Fruit fly (Drosophila melanogaster) whole organism, embryonic: ENCODE data around the gene CG7276.

ENCODE experiments used
- CG10366 ChIP-seq: fragments of 200-800 bp; sonication (Bioruptor generic); IDR thresholded peaks from 2 replicates; pipeline ENCODE4 v1.3.6; 2022; ENCODE audit warnings: missing biosample characterization, missing genetic modification characterization
- CG13894 ChIP-seq: fragments of 200-800 bp; sonication (Bioruptor generic); optimal IDR thresholded peaks from 3 replicates; lab custom pipeline; 2018; ENCODE audit warnings: missing biosample characterization, mild to moderate bottlenecking, missing genetic modification characterization, moderate library complexity
- CG14860 ChIP-seq: fragments of 200-800 bp; sonication (Bioruptor generic); IDR thresholded peaks from 3 replicates; pipeline ENCODE4 v1.3.6; 2022; ENCODE audit warnings: missing biosample characterization, missing genetic modification characterization; ENCODE audit not compliant: partially characterized antibody
- CG15011 ChIP-seq: fragments of 200-800 bp; sonication (Bioruptor generic); optimal IDR thresholded peaks from 3 replicates; lab custom pipeline; 2018; ENCODE audit warnings: missing biosample characterization, mild to moderate bottlenecking, missing genetic modification characterization
- CG1603 ChIP-seq: fragments of 200-800 bp; sonication (Bioruptor generic); optimal IDR thresholded peaks from 2 replicates; lab custom pipeline; 2019; ENCODE audit warnings: missing biosample characterization, mild to moderate bottlenecking, missing genetic modification characterization, moderate library complexity
- CG2678 ChIP-seq: fragments of 200-800 bp; sonication (Bioruptor generic); optimal IDR thresholded peaks from 3 replicates; lab custom pipeline; 2019; ENCODE audit warnings: missing biosample characterization, mild to moderate bottlenecking, missing genetic modification characterization, moderate library complexity
- CG33557 ChIP-seq: fragments of 200-800 bp; sonication (Bioruptor generic); optimal IDR thresholded peaks from 2 replicates; lab custom pipeline; 2019; ENCODE audit warnings: missing biosample characterization, mild to moderate bottlenecking, missing genetic modification characterization, moderate library complexity
- CG3407 ChIP-seq: fragments of 200-800 bp; sonication (Bioruptor generic); optimal IDR thresholded peaks from 2 replicates; lab custom pipeline; 2018; ENCODE audit warnings: missing biosample characterization, mild to moderate bottlenecking, missing genetic modification characterization
- CG34224 ChIP-seq: fragments of 200-800 bp; sonication (Bioruptor generic); IDR thresholded peaks from 3 replicates; pipeline ENCODE4 v1.3.6; 2022; ENCODE audit warnings: missing biosample characterization, missing genetic modification characterization; ENCODE audit not compliant: partially characterized antibody
- CG6854 ChIP-seq: fragments of 200-800 bp; sonication (Bioruptor generic); optimal IDR thresholded peaks from 3 replicates; lab custom pipeline; 2017; ENCODE audit warnings: missing biosample characterization, mild to moderate bottlenecking, missing genetic modification characterization
- CG8765 ChIP-seq: fragments of 200-800 bp; sonication (Bioruptor generic); IDR thresholded peaks from 2 replicates; pipeline ENCODE4 v1.3.6; 2022; ENCODE audit warnings: missing biosample characterization, missing genetic modification characterization
- CG9876 ChIP-seq: fragments of 200-800 bp; sonication (Bioruptor generic); optimal IDR thresholded peaks from 2 replicates; lab custom pipeline; 2016; ENCODE audit warnings: missing biosample characterization, missing genetic modification characterization
- CHES-1-like ChIP-seq: fragments of 200-800 bp; sonication (Bioruptor generic); optimal IDR thresholded peaks from 2 replicates; lab custom pipeline; 2016; ENCODE audit warnings: missing biosample characterization, missing genetic modification characterization
- Dad ChIP-seq: fragments of 200-800 bp; sonication (Bioruptor generic); optimal IDR thresholded peaks from 3 replicates; lab custom pipeline; 2016; ENCODE audit warnings: missing biosample characterization, missing genetic modification characterization
- Dek ChIP-seq: fragments of 200-800 bp; sonication (Bioruptor generic); optimal IDR thresholded peaks from 3 replicates; lab custom pipeline; 2019; ENCODE audit warnings: missing biosample characterization, mild to moderate bottlenecking, missing genetic modification characterization, moderate library complexity
- Doc3 ChIP-seq: fragments of 200-800 bp; sonication (Bioruptor generic); IDR thresholded peaks from 3 replicates; pipeline ENCODE4 v1.3.6; 2022; ENCODE audit warnings: missing biosample characterization, missing genetic modification characterization; ENCODE audit not compliant: partially characterized antibody
- Drgx ChIP-seq: fragments of 200-800 bp; sonication (Bioruptor generic); IDR thresholded peaks from 2 replicates; pipeline ENCODE4 v1.3.6; 2022; ENCODE audit warnings: missing biosample characterization, missing genetic modification characterization
- H2.0 ChIP-seq: fragments of 200-800 bp; sonication (Bioruptor generic); IDR thresholded peaks from 2 replicates; pipeline ENCODE4 v1.3.6; 2022; ENCODE audit warnings: missing biosample characterization, missing genetic modification characterization
- HLH3B ChIP-seq: fragments of 200-800 bp; sonication (Bioruptor generic); IDR thresholded peaks from 2 replicates; pipeline ENCODE4 v1.3.6; 2022; ENCODE audit warnings: missing biosample characterization, missing genetic modification characterization
- HmgD ChIP-seq: fragments of 200-800 bp; sonication (Bioruptor generic); optimal IDR thresholded peaks from 3 replicates; lab custom pipeline; 2016; ENCODE audit warnings: missing biosample characterization, missing genetic modification characterization
- Hr51 ChIP-seq, 2 experiments: fragments of 200-800 bp; sonication (Bioruptor generic); optimal IDR thresholded peaks; 2 replicates in 1 of 2; 3 replicates in 1 of 2; lab custom pipeline; 2016 to 2018; ENCODE audit warnings: missing biosample characterization in 2 of 2, missing genetic modification characterization in 2 of 2, mild to moderate bottlenecking in 1 of 2, moderate library complexity in 1 of 2
- Kr ChIP-seq: fragments of 200-800 bp; sonication (Bioruptor generic); optimal IDR thresholded peaks from 2 replicates; lab custom pipeline; 2017; ENCODE audit warnings: missing biosample characterization, mild to moderate bottlenecking, missing genetic modification characterization
- MBD-R2 ChIP-seq: fragments of 200-800 bp; sonication (Bioruptor generic); IDR thresholded peaks from 2 replicates; pipeline ENCODE4 v1.3.6; 2022; ENCODE audit warnings: missing biosample characterization, missing genetic modification characterization
- Mad ChIP-seq: fragments of 200-800 bp; sonication (Bioruptor generic); optimal IDR thresholded peaks from 2 replicates; lab custom pipeline; 2016; ENCODE audit warnings: missing biosample characterization, missing genetic modification characterization
- NC2α ChIP-seq: fragments of 200-800 bp; sonication (Bioruptor generic); optimal IDR thresholded peaks from 2 replicates; lab custom pipeline; 2016; ENCODE audit warnings: missing biosample characterization, missing genetic modification characterization
- Opbp ChIP-seq: fragments of 200-800 bp; sonication (Bioruptor generic); IDR thresholded peaks from 3 replicates; pipeline ENCODE4 v1.3.6; 2022; ENCODE audit warnings: missing biosample characterization, missing genetic modification characterization; ENCODE audit not compliant: partially characterized antibody
- Ptx1 ChIP-seq: fragments of 200-800 bp; sonication (Bioruptor generic); IDR thresholded peaks from 2 replicates; pipeline ENCODE4 v1.3.6; 2022; ENCODE audit warnings: missing biosample characterization, missing genetic modification characterization
- Ravus ChIP-seq: fragments of 200-800 bp; sonication (Bioruptor generic); IDR thresholded peaks from 2 replicates; pipeline ENCODE4 v1.3.6; 2022; ENCODE audit warnings: missing biosample characterization, missing genetic modification characterization
- Scr ChIP-seq: fragments of 200-800 bp; sonication (Bioruptor generic); IDR thresholded peaks from 2 replicates; pipeline ENCODE4 v1.3.6; 2022; ENCODE audit warnings: missing biosample characterization, missing genetic modification characterization; ENCODE audit not compliant: partially characterized antibody
- Sry-δ ChIP-seq: fragments of 200-800 bp; sonication (Bioruptor generic); optimal IDR thresholded peaks from 2 replicates; lab custom pipeline; 2016; ENCODE audit warnings: missing biosample characterization, missing genetic modification characterization
- Taf1 ChIP-seq: fragments of 200-800 bp; sonication (Bioruptor generic); IDR thresholded peaks from 2 replicates; pipeline ENCODE4 v1.3.6; 2022; ENCODE audit warnings: missing biosample characterization, missing genetic modification characterization
- Xbp1 ChIP-seq: fragments of 200-800 bp; sonication (Bioruptor generic); optimal IDR thresholded peaks from 3 replicates; lab custom pipeline; 2016; ENCODE audit warnings: missing biosample characterization, mild to moderate bottlenecking, missing genetic modification characterization
- ase ChIP-seq: fragments of 200-800 bp; sonication (Bioruptor generic); IDR thresholded peaks from 3 replicates; pipeline ENCODE4 v1.3.6; 2022; ENCODE audit warnings: missing biosample characterization, missing genetic modification characterization
- bab2 ChIP-seq: fragments of 200-800 bp; sonication (Bioruptor generic); optimal IDR thresholded peaks from 2 replicates; lab custom pipeline; 2016; ENCODE audit warnings: missing biosample characterization, missing genetic modification characterization
- crc ChIP-seq: fragments of 200-800 bp; sonication (Bioruptor generic); optimal IDR thresholded peaks from 2 replicates; lab custom pipeline; 2016; ENCODE audit warnings: missing biosample characterization, missing genetic modification characterization
- dmrt11E ChIP-seq: fragments of 200-800 bp; sonication (Bioruptor generic); optimal IDR thresholded peaks from 3 replicates; lab custom pipeline; 2018; ENCODE audit warnings: missing biosample characterization, mild to moderate bottlenecking, missing genetic modification characterization, moderate library complexity
- dpn ChIP-seq, 2 experiments: fragments of 200-800 bp; sonication (Bioruptor generic); optimal IDR thresholded peaks; 3 replicates each; lab custom pipeline; 2016; ENCODE audit warnings: missing biosample characterization in 2 of 2, missing genetic modification characterization in 2 of 2
- ewg ChIP-seq: fragments of 200-800 bp; sonication (Bioruptor generic); optimal IDR thresholded peaks from 3 replicates; lab custom pipeline; 2017; ENCODE audit warnings: mild to moderate bottlenecking, missing biosample characterization, missing genetic modification reagents, missing genetic modification characterization
- eyg ChIP-seq: fragments of 200-800 bp; sonication (Bioruptor generic); optimal IDR thresholded peaks from 3 replicates; lab custom pipeline; 2016; ENCODE audit warnings: missing biosample characterization, missing genetic modification characterization
- jing ChIP-seq: fragments of 200-800 bp; sonication (Bioruptor generic); optimal IDR thresholded peaks from 2 replicates; lab custom pipeline; 2018; ENCODE audit warnings: missing biosample characterization, mild to moderate bottlenecking, missing genetic modification characterization
- ken ChIP-seq: fragments of 200-800 bp; sonication (Bioruptor generic); IDR thresholded peaks from 3 replicates; pipeline ENCODE4 v1.3.6; 2022; ENCODE audit warnings: missing biosample characterization, missing genetic modification characterization
- mam ChIP-seq: fragments of 200-800 bp; sonication (Bioruptor generic); optimal IDR thresholded peaks from 3 replicates; lab custom pipeline; 2016; ENCODE audit warnings: missing biosample characterization, missing genetic modification characterization
- pho ChIP-seq: fragments of 200-800 bp; sonication (Bioruptor generic); optimal IDR thresholded peaks from 2 replicates; lab custom pipeline; 2016; ENCODE audit warnings: missing biosample characterization, missing genetic modification characterization
- phol ChIP-seq: fragments of 200-800 bp; sonication (Bioruptor generic); optimal IDR thresholded peaks from 3 replicates; lab custom pipeline; 2018; ENCODE audit warnings: missing biosample characterization, mild to moderate bottlenecking, missing genetic modification characterization, moderate library complexity
- schlank ChIP-seq: fragments of 200-800 bp; sonication (Bioruptor generic); optimal IDR thresholded peaks from 2 replicates; lab custom pipeline; 2018; ENCODE audit warnings: missing biosample characterization, mild to moderate bottlenecking, missing genetic modification characterization
- sisA ChIP-seq: fragments of 200-800 bp; sonication (Bioruptor generic); IDR thresholded peaks from 2 replicates; pipeline ENCODE4 v1.3.6; 2022; ENCODE audit warnings: missing biosample characterization, missing genetic modification characterization
- sqz ChIP-seq: fragments of 200-800 bp; sonication (Bioruptor generic); optimal IDR thresholded peaks from 3 replicates; lab custom pipeline; 2018; ENCODE audit warnings: missing biosample characterization, mild to moderate bottlenecking, missing genetic modification characterization
- tll ChIP-seq, 2 experiments: fragments of 200-800 bp in 1 of 2; fragments of >200 bp in 1 of 2; sonication (Bioruptor generic) in 1 of 2; optimal IDR thresholded peaks; 2 replicates each; lab custom pipeline; 2017 to 2019; ENCODE audit warnings: missing biosample characterization in 2 of 2, missing genetic modification characterization in 2 of 2, mild to moderate bottlenecking in 1 of 2, moderate library complexity in 1 of 2
- trem ChIP-seq: fragments of 200-800 bp; optimal IDR thresholded peaks from 3 replicates; lab custom pipeline; 2019; ENCODE audit warnings: missing biosample characterization, mild to moderate bottlenecking, missing genetic modification characterization, moderate library complexity
- z ChIP-seq: fragments of 200-800 bp; sonication (Bioruptor generic); IDR thresholded peaks from 3 replicates; pipeline ENCODE4 v1.3.6; 2022; ENCODE audit warnings: missing biosample characterization, missing genetic modification characterization

The CG7276 gene

DNA sequence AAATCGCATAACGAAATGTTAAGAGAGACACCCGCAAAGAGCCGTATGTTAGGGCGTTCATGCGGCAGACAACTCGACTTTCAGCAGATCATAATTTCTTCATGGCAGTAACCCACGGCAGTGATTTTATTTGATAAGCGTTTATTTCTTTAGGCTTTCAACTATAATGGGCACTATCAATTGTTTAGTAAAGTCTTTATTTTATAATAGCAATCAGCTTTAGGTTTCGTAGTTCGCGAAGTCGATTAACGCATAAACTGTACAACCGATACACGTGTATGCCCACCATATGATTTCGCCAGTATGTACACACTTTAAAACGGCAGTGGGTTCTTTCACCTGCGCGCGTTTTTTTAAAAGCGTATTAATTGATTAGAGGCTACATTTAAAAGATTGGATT is 10.2 kb downstream of the CG7276 start, which contains the start of gene CG7841 (continued):
- peak; percentile 95 to 99 for TF ChIP-seq Hr51 (GFP tag; optimal IDR thresholded peaks at IDR 0.05; lab: Kevin White, UChicago)
- TF ChIP-seq dpn (GFP tag; optimal IDR thresholded peaks at IDR 0.05; lab: Kevin White, UChicago): peak; percentile 96 to 97
- TF ChIP-seq CG1603 (tag; lab: Kevin White, UChicago): peak; percentile 97
- TF ChIP-seq Scr (GFP tag; lab: Robert Waterston, UW): no peak
- TF ChIP-seq ken: peak; percentile 93
- TF ChIP-seq CG3407 (GFP tag; lab: Kevin White, UChicago): peak; percentile 95
- TF ChIP-seq crc (GFP tag; lab: Kevin White, UChicago): peak; percentile 97
- TF ChIP-seq mam (GFP tag; lab: Kevin White, UChicago): peak; percentile 96
- peak; percentile 75; the same call in 1 of the 2 replicates for TF ChIP-seq Ravus
- TF ChIP-seq CG14860 (GFP tag; lab: Robert Waterston, UW): no peak
- TF ChIP-seq NC2α (GFP tag; lab: Kevin White, UChicago): peak; percentile 95
- TF ChIP-seq trem: peak; percentile 97
- no peak for TF ChIP-seq Opbp
- peak; percentile 99 for TF ChIP-seq dmrt11E (tag; lab: Kevin White, UChicago)
- peak; percentile 91 for TF ChIP-seq HmgD
- peak; percentile 97 for TF ChIP-seq eyg (GFP tag; lab: Kevin White, UChicago)
- peak; percentile 92 for TF ChIP-seq ewg
- peak; percentile 96 for TF ChIP-seq CHES-1-like (GFP tag; lab: Kevin White, UChicago)
- TF ChIP-seq Ptx1 (GFP tag; lab: Robert Waterston, UW): peak; percentile 93
- peak; percentile 92 for TF ChIP-seq H2.0
- TF ChIP-seq Drgx (GFP tag; lab: Robert Waterston, UW): peak; percentile 98
- TF ChIP-seq CG2678 (tag; lab: Kevin White, UChicago): peak; percentile 99
- peak; percentile 85 for TF ChIP-seq Kr
- peak; percentile 97 for TF ChIP-seq Xbp1
- peak; percentile 96 for TF ChIP-seq pho (GFP tag; lab: Kevin White, UChicago)
- peak; percentile 97 for TF ChIP-seq Mad
- TF ChIP-seq HLH3B: peak; percentile 96; the same call in 1 of the 2 replicates
- no peak; the same call in 1 of the 2 replicates for TF ChIP-seq sisA (GFP tag; lab: Robert Waterston, UW)
- TF ChIP-seq CG15011 (GFP tag; lab: Kevin White, UChicago): peak; percentile 97
- TF ChIP-seq z: peak; percentile 79
- peak; percentile 98 for TF ChIP-seq CG33557 (GFP tag; lab: Kevin White, UChicago)
- no peak for TF ChIP-seq CG34224
- peak; percentile 94 for TF ChIP-seq MBD-R2 (GFP tag; lab: Robert Waterston, UW)
- TF ChIP-seq Taf1 (GFP tag; lab: Robert Waterston, UW): peak; percentile 89; the same call in 1 of the 2 replicates
- TF ChIP-seq CG6854 (GFP tag; lab: Kevin White, UChicago): peak; percentile 99
- peak; percentile 73 for TF ChIP-seq Sry-δ
- peak; percentile 97 for TF ChIP-seq Dek (tag; lab: Kevin White, UChicago)
- TF ChIP-seq CG10366 (GFP tag; lab: Robert Waterston, UW): peak; percentile 94
- TF ChIP-seq sqz (GFP tag; lab: Kevin White, UChicago): peak; percentile 97
- TF ChIP-seq schlank: peak; percentile 97
- TF ChIP-seq bab2 (GFP tag; lab: Kevin White, UChicago): peak; percentile 96
- no peak for TF ChIP-seq Doc3
- TF ChIP-seq CG9876 (GFP tag; lab: Kevin White, UChicago): peak; percentile 86
- no peak for TF ChIP-seq CG8765 (GFP tag; lab: Robert Waterston, UW)
- TF ChIP-seq tll (GFP tag; optimal IDR thresholded peaks at IDR 0.05; lab: Kevin White, UChicago): peak in 1 of 2 experiments; percentile 5
- peak; percentile 96 for TF ChIP-seq Dad (GFP tag; lab: Kevin White, UChicago)
- no peak; the same call in 2 of the 3 replicates for TF ChIP-seq ase (GFP tag; lab: Robert Waterston, UW)
- peak; percentile 98 for TF ChIP-seq CG13894
- peak; percentile 93 for TF ChIP-seq jing (GFP tag; lab: Kevin White, UChicago)
- TF ChIP-seq phol (tag; lab: Kevin White, UChicago): peak; percentile 97
